Worm (Caenorhabditis elegans): ENCODE data around the gene C27B7.7.

DNA sequence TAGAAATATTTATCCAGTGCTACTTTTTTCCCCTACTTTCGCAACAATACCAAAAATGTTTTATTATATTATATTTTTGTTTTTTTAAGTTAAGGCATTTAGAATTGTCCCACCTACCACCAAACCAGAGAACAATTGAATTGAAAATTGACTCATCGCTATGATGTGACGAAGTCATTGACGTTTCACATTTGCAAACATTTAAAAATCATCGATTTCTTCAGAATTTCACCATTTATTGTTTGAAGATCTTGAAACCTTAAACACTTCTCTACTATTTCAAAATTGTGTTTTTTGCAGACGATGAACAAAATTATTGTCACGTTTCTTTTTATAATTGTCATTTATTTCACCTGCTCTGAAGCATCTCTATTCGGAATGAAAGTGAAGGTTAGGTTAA, 25.7 kb upstream of the C27B7.7 start, which contains the start of gene C09G9.8:
- TF ChIP-seq lin-35 (GFP tag; optimal IDR thresholded peaks at IDR 0.05) (no peak), ceh-40 (GFP tag; IDR thresholded peaks at IDR 0.05) (no peak)
